Worm (Caenorhabditis elegans) whole organism, mixed stage, embryonic: ENCODE measurements around the gene ZK105.11.
"Not testable (repeated sequence)": the region's sequence is repeated elsewhere in the genome, so short reads cannot be mapped to it uniquely, and the experiment has no call there.

ENCODE experiments used
- M03D4.4 ChIP-seq: sonication (generic microtip); optimal IDR thresholded peaks from 2 replicates; lab custom pipeline; 2017; ENCODE audit warnings: mild to moderate bottlenecking, missing genetic modification characterization, missing compliant biosample characterization
- bed-3 ChIP-seq: fragments of 200-800 bp; sonication (Bioruptor generic); optimal IDR thresholded peaks from 3 replicates; lab custom pipeline; 2018; ENCODE audit warnings: mild to moderate bottlenecking, missing genetic modification characterization, moderate library complexity, missing compliant biosample characterization
- blmp-1 ChIP-seq: fragments of 150-350 bp; optimal IDR thresholded peaks from 2 replicates; lab custom pipeline; 2014; ENCODE audit warnings: missing biosample characterization, missing genetic modification characterization
- ceh-39 ChIP-seq: fragments of 150-350 bp; optimal IDR thresholded peaks from 2 replicates; lab custom pipeline; 2014; ENCODE audit warnings: missing biosample characterization, missing genetic modification characterization
- ces-1 ChIP-seq: fragments of 150-350 bp; optimal IDR thresholded peaks from 2 replicates; lab custom pipeline; 2014; ENCODE audit warnings: missing biosample characterization, missing genetic modification reagents, missing genetic modification characterization
- cnd-1 ChIP-seq: fragments of 200-800 bp; sonication (Bioruptor generic); optimal IDR thresholded peaks from 2 replicates; lab custom pipeline; 2018; ENCODE audit warnings: mild to moderate bottlenecking, missing genetic modification characterization, missing compliant biosample characterization
- drap-1 ChIP-seq: fragments of 200-800 bp; sonication (Bioruptor generic); optimal IDR thresholded peaks from 3 replicates; lab custom pipeline; 2018; ENCODE audit warnings: mild to moderate bottlenecking, missing genetic modification characterization, missing compliant biosample characterization
- elt-1 ChIP-seq: sonication (generic microtip); optimal IDR thresholded peaks from 2 replicates; lab custom pipeline; 2017; ENCODE audit warnings: missing genetic modification characterization, mild to moderate bottlenecking, missing compliant biosample characterization, antibody characterized with exemption, moderate library complexity, borderline replicate concordance; ENCODE audit not compliant: insufficient read depth
- elt-3 ChIP-seq: fragments of 150-350 bp; optimal IDR thresholded peaks from 2 replicates; lab custom pipeline; 2014; ENCODE audit warnings: missing biosample characterization, missing genetic modification characterization
- flh-1 ChIP-seq: fragments of 200-800 bp; sonication (Bioruptor generic); optimal IDR thresholded peaks from 2 replicates; lab custom pipeline; 2018; ENCODE audit warnings: mild to moderate bottlenecking, missing genetic modification characterization, moderate library complexity, missing compliant biosample characterization
- ham-2 ChIP-seq: fragments of 200-800 bp; sonication (Bioruptor generic); optimal IDR thresholded peaks from 2 replicates; lab custom pipeline; 2018; ENCODE audit warnings: mild to moderate bottlenecking, missing genetic modification characterization, missing compliant biosample characterization
- hlh-1 ChIP-seq: fragments of 150-350 bp; optimal IDR thresholded peaks from 2 replicates; lab custom pipeline; 2014; ENCODE audit warnings: missing biosample characterization, missing genetic modification reagents, missing genetic modification characterization
- lin-13 ChIP-seq: fragments of 150-350 bp; optimal IDR thresholded peaks from 2 replicates; lab custom pipeline; 2014; ENCODE audit warnings: missing biosample characterization, missing genetic modification characterization
- lin-32 ChIP-seq: fragments of 200-800 bp; sonication (Bioruptor generic); optimal IDR thresholded peaks from 2 replicates; lab custom pipeline; 2018; ENCODE audit warnings: mild to moderate bottlenecking, missing genetic modification characterization, missing compliant biosample characterization
- lsy-2 ChIP-seq: fragments of 150-350 bp; optimal IDR thresholded peaks from 2 replicates; lab custom pipeline; 2014; ENCODE audit warnings: missing biosample characterization, missing genetic modification characterization
- mab-5 ChIP-seq: fragments of 150-350 bp; optimal IDR thresholded peaks from 2 replicates; lab custom pipeline; 2014; ENCODE audit warnings: missing biosample characterization, missing genetic modification characterization
- mep-1 ChIP-seq: fragments of 150-350 bp; optimal IDR thresholded peaks from 2 replicates; lab custom pipeline; 2017; ENCODE audit warnings: missing biosample characterization, missing genetic modification reagents, missing genetic modification characterization, inconsistent platforms
- nhr-12 ChIP-seq: fragments of 150-350 bp; optimal IDR thresholded peaks from 2 replicates; lab custom pipeline; 2014; ENCODE audit warnings: missing biosample characterization, missing genetic modification characterization
- nhr-237 ChIP-seq: fragments of 150-350 bp; optimal IDR thresholded peaks from 2 replicates; lab custom pipeline; 2014; ENCODE audit warnings: missing biosample characterization, missing genetic modification characterization
- nhr-28 ChIP-seq: fragments of 150-350 bp; optimal IDR thresholded peaks from 2 replicates; lab custom pipeline; 2014; ENCODE audit warnings: missing biosample characterization, missing genetic modification characterization
- nhr-76 ChIP-seq: sonication (generic microtip); optimal IDR thresholded peaks from 2 replicates; lab custom pipeline; 2017; ENCODE audit warnings: missing biosample characterization, missing genetic modification characterization
- pha-4 ChIP-seq: fragments of 150-350 bp; optimal IDR thresholded peaks from 2 replicates; lab custom pipeline; 2018; ENCODE audit warnings: missing biosample characterization, missing genetic modification reagents, missing genetic modification characterization
- snpc-4 ChIP-seq: fragments of 150-350 bp; optimal IDR thresholded peaks from 2 replicates; lab custom pipeline; 2014; ENCODE audit warnings: missing biosample characterization, missing genetic modification characterization
- sptf-1 ChIP-seq: sonication (generic microtip); optimal IDR thresholded peaks from 2 replicates; lab custom pipeline; 2017; ENCODE audit warnings: mild to moderate bottlenecking, missing genetic modification characterization, moderate library complexity, missing compliant biosample characterization
- tbx-8 ChIP-seq: fragments of 200-800 bp; sonication (Bioruptor generic); optimal IDR thresholded peaks from 2 replicates; lab custom pipeline; 2018; ENCODE audit warnings: mild to moderate bottlenecking, missing genetic modification characterization, moderate library complexity, missing compliant biosample characterization
- unc-39 ChIP-seq: fragments of 150-350 bp; optimal IDR thresholded peaks from 2 replicates; lab custom pipeline; 2014; ENCODE audit warnings: missing biosample characterization, missing genetic modification characterization
- unc-62 ChIP-seq: fragments of 150-350 bp; optimal IDR thresholded peaks from 2 replicates; lab custom pipeline; 2014; ENCODE audit warnings: missing biosample characterization, missing genetic modification reagents, missing genetic modification characterization
- zip-8 ChIP-seq: fragments of 150-350 bp; optimal IDR thresholded peaks from 2 replicates; lab custom pipeline; 2014; ENCODE audit warnings: missing biosample characterization, missing genetic modification characterization
- ztf-11 ChIP-seq: fragments of 150-350 bp; optimal IDR thresholded peaks from 2 replicates; lab custom pipeline; 2014; ENCODE audit warnings: missing biosample characterization, missing genetic modification characterization

ZK105.11 gene

ce11 chrV:7716034-7716433 is 7.6 kb upstream of the ZK105.11 start, which contains the start of gene ZK105.12:
ZK105.12 (minus strand) TSS chrV:7716134.
- TF ChIP-seq hlh-1 (tag; lab: Kevin White, UChicago), result no peak

- TF ChIP-seq nhr-76, result no peak
- no peak for TF ChIP-seq ces-1 (GFP tag; lab: Kevin White, UChicago)
- no peak for TF ChIP-seq nhr-12 (tag; lab: Kevin White, UChicago)
- no peak for TF ChIP-seq drap-1 (GFP tag; lab: Kevin White, UChicago)
- TF ChIP-seq elt-3, result no peak
- no peak for TF ChIP-seq lin-32 (GFP tag; lab: Kevin White, UChicago)
- no peak for TF ChIP-seq tbx-8 (GFP tag; lab: Kevin White, UChicago)
- TF ChIP-seq mab-5 (tag; lab: Kevin White, UChicago), result no peak
- TF ChIP-seq unc-62 (GFP tag; lab: Kevin White, UChicago), result no peak
- no peak for TF ChIP-seq elt-1 (tag; lab: Kevin White, UChicago)
- no peak for TF ChIP-seq sptf-1 (tag; lab: Kevin White, UChicago)
- no peak for TF ChIP-seq ztf-11
- TF ChIP-seq bed-3 (GFP tag; lab: Kevin White, UChicago), result no peak
- no peak for TF ChIP-seq cnd-1 (tag; lab: Kevin White, UChicago)
- no peak for TF ChIP-seq mep-1 (tag; lab: Kevin White, UChicago)
- TF ChIP-seq M03D4.4, result no peak
- no peak for TF ChIP-seq lin-13
- no peak for TF ChIP-seq flh-1 (GFP tag; lab: Kevin White, UChicago)
- TF ChIP-seq blmp-1, result no peak
- TF ChIP-seq, all 35 proteins: peak for 0
Observed at ce11 chrV:7713691-7714090, 5.3 kb upstream of the ZK105.11 start, which contains the start of gene ZK105.1. ZK105.1 (plus strand) TSS chrV:7713991.

ce11 chrV:7713072-7713471 is 4.6 kb upstream of the ZK105.11 start, which contains the start of gene ZK105.13:
ZK105.13 (minus strand) TSS chrV:7713172.
- no peak for TF ChIP-seq mab-5 (tag; lab: Kevin White, UChicago)
- no peak for TF ChIP-seq nhr-237 (tag; lab: Kevin White, UChicago)
- no peak for TF ChIP-seq flh-1 (GFP tag; lab: Kevin White, UChicago)
- no peak for TF ChIP-seq ceh-39
- TF ChIP-seq tbx-8 (GFP tag; lab: Kevin White, UChicago), result no peak
- no peak for TF ChIP-seq ham-2 (GFP tag; lab: Kevin White, UChicago)
- TF ChIP-seq pha-4 (tag; lab: Kevin White, UChicago), result no peak
- TF ChIP-seq zip-8 (tag; lab: Kevin White, UChicago), result no peak
- no peak for TF ChIP-seq ztf-11
- no peak for TF ChIP-seq drap-1 (GFP tag; lab: Kevin White, UChicago)
- no peak for TF ChIP-seq bed-3 (GFP tag; lab: Kevin White, UChicago)
- no peak for TF ChIP-seq elt-1 (tag; lab: Kevin White, UChicago)
- TF ChIP-seq cnd-1 (tag; lab: Kevin White, UChicago), result no peak
- TF ChIP-seq nhr-28 (tag; lab: Kevin White, UChicago), result no peak
- TF ChIP-seq nhr-76, result no peak
- TF ChIP-seq lin-32 (GFP tag; lab: Kevin White, UChicago), result no peak
- TF ChIP-seq sptf-1 (tag; lab: Kevin White, UChicago), result no peak
- TF ChIP-seq unc-39 (tag; lab: Kevin White, UChicago), result no peak
- no peak for TF ChIP-seq M03D4.4

ce11 chrV:7705316-7705715 is 3.1 kb downstream of the ZK105.11 start, which contains the start of gene srw-3:
srw-3 (plus strand) TSS chrV:7705616.
- TF ChIP-seq zip-8 (tag; lab: Kevin White, UChicago) (no peak), nhr-12 (tag; lab: Kevin White, UChicago) (no peak), ham-2 (GFP tag; lab: Kevin White, UChicago) (no peak), unc-39 (tag; lab: Kevin White, UChicago) (no peak), mab-5 (tag; lab: Kevin White, UChicago) (no peak), blmp-1 (no peak)

ce11 chrV:7703536-7703935 is 4.9 kb downstream of the ZK105.11 start, which contains the start of gene srsx-40:
srsx-40 (minus strand) TSS chrV:7703636.
- not testable (repeated sequence) for TF ChIP-seq tbx-8 (GFP tag; lab: Kevin White, UChicago); elt-3; lin-32 (GFP tag; lab: Kevin White, UChicago)

- TF ChIP-seq mab-5 (tag; lab: Kevin White, UChicago) (no peak), lsy-2 (tag; lab: Kevin White, UChicago) (no peak), flh-1 (GFP tag; lab: Kevin White, UChicago) (no peak), lin-32 (GFP tag; lab: Kevin White, UChicago) (no peak), snpc-4 (no peak), ztf-11 (no peak), unc-62 (GFP tag; lab: Kevin White, UChicago) (no peak), M03D4.4 (no peak), blmp-1 (no peak)
Observed at ce11 chrV:7696842-7697241, 11.6 kb downstream of the ZK105.11 start, which contains the start of gene ZK105.3. ZK105.3 (plus strand) TSS chrV:7697142.
